Worm (Caenorhabditis elegans) whole organism, L3 larva: Measurements from ENCODE around the gene F56D5.6.

Source experiments
- ZK546.5 ChIP-seq: sonication (generic microtip); optimal IDR thresholded peaks from 2 replicates; lab custom pipeline; 2017; ENCODE audit warnings: missing biosample characterization, missing genetic modification characterization
- aly-2 ChIP-seq: fragments of 150-350 bp; optimal IDR thresholded peaks from 2 replicates; lab custom pipeline; 2014; ENCODE audit warnings: missing biosample characterization, missing genetic modification characterization
- ama-1 ChIP-seq: fragments of 150-350 bp; optimal IDR thresholded peaks from 2 replicates; lab custom pipeline; 2018
- ceh-28 ChIP-seq: fragments of 150-350 bp; optimal IDR thresholded peaks from 2 replicates; lab custom pipeline; 2014; ENCODE audit warnings: missing biosample characterization, missing genetic modification reagents, missing genetic modification characterization
- ceh-82 ChIP-seq: fragments of 150-350 bp; optimal IDR thresholded peaks from 2 replicates; lab custom pipeline; 2014; ENCODE audit warnings: missing biosample characterization, missing genetic modification characterization
- ceh-9 ChIP-seq: sonication (generic microtip); optimal IDR thresholded peaks from 2 replicates; lab custom pipeline; 2018; ENCODE audit warnings: missing biosample characterization, missing genetic modification characterization
- egl-27 ChIP-seq: sonication (generic microtip); optimal IDR thresholded peaks from 4 replicates; lab custom pipeline; 2017; ENCODE audit warnings: missing biosample characterization, missing genetic modification reagents, missing genetic modification characterization
- egl-5 ChIP-seq: fragments of 150-350 bp; optimal IDR thresholded peaks from 2 replicates; lab custom pipeline; 2017; ENCODE audit warnings: missing biosample characterization, missing genetic modification reagents, missing genetic modification characterization, inconsistent platforms
- elt-2 ChIP-seq: sonication (generic microtip); optimal IDR thresholded peaks from 2 replicates; lab custom pipeline; 2016; ENCODE audit warnings: missing genetic modification reagents, mild to moderate bottlenecking, missing genetic modification characterization, missing compliant biosample characterization
- elt-3 ChIP-seq, 3 experiments: fragments of 150-350 bp in 1 of 3; sonication (generic microtip) in 2 of 3; optimal IDR thresholded peaks; 2 replicates in 2 of 3; 4 replicates in 1 of 3; lab custom pipeline; 2014 to 2017; ENCODE audit warnings: missing biosample characterization in 3 of 3, missing genetic modification characterization in 3 of 3
- eor-1 ChIP-seq, 2 experiments: fragments of 150-350 bp; optimal IDR thresholded peaks; 2 replicates each; lab custom pipeline; 2014 to 2018; ENCODE audit warnings: missing biosample characterization in 2 of 2, missing genetic modification characterization in 2 of 2
- fkh-10 ChIP-seq: sonication (generic microtip); optimal IDR thresholded peaks from 2 replicates; lab custom pipeline; 2017; ENCODE audit warnings: missing biosample characterization, missing genetic modification reagents, missing genetic modification characterization
- fkh-2 ChIP-seq: fragments of 150-350 bp; optimal IDR thresholded peaks from 2 replicates; lab custom pipeline; 2014; ENCODE audit warnings: missing biosample characterization, missing genetic modification reagents, missing genetic modification characterization
- fos-1 ChIP-seq: fragments of 150-350 bp; optimal IDR thresholded peaks from 2 replicates; lab custom pipeline; 2014; ENCODE audit warnings: missing biosample characterization, missing genetic modification characterization
- hmg-11 ChIP-seq: sonication (generic microtip); optimal IDR thresholded peaks from 2 replicates; lab custom pipeline; 2016; ENCODE audit warnings: missing genetic modification characterization, missing compliant biosample characterization
- lin-39 ChIP-seq: fragments of 150-350 bp; optimal IDR thresholded peaks from 2 replicates; lab custom pipeline; 2018; ENCODE audit warnings: missing biosample characterization, missing genetic modification reagents, missing genetic modification characterization
- lsy-12 ChIP-seq: sonication (generic microtip); optimal IDR thresholded peaks from 2 replicates; lab custom pipeline; 2016; ENCODE audit warnings: mild to moderate bottlenecking, missing genetic modification characterization, missing compliant biosample characterization
- mdl-1 ChIP-seq: fragments of 150-350 bp; optimal IDR thresholded peaks from 2 replicates; lab custom pipeline; 2014; ENCODE audit warnings: missing biosample characterization, missing genetic modification characterization
- mml-1 ChIP-seq: fragments of 150-350 bp; sonication (generic microtip); optimal IDR thresholded peaks from 3 replicates; lab custom pipeline; 2014; ENCODE audit warnings: missing biosample characterization, missing genetic modification characterization
- nfya-1 ChIP-seq: sonication (generic microtip); optimal IDR thresholded peaks from 2 replicates; lab custom pipeline; 2017; ENCODE audit warnings: missing genetic modification characterization, mild to moderate bottlenecking, missing compliant biosample characterization, antibody characterized with exemption, moderate library complexity; ENCODE audit not compliant: insufficient read depth
- nhr-11 ChIP-seq: fragments of 150-350 bp; optimal IDR thresholded peaks from 2 replicates; lab custom pipeline; 2014; ENCODE audit warnings: missing biosample characterization, missing genetic modification characterization
- nhr-12 ChIP-seq: fragments of 150-350 bp; optimal IDR thresholded peaks from 2 replicates; lab custom pipeline; 2014; ENCODE audit warnings: missing biosample characterization, missing genetic modification characterization
- nhr-23 ChIP-seq: fragments of 150-350 bp; optimal IDR thresholded peaks from 2 replicates; lab custom pipeline; 2014; ENCODE audit warnings: missing biosample characterization, missing genetic modification reagents, missing genetic modification characterization
- nhr-237 ChIP-seq: fragments of 150-350 bp; optimal IDR thresholded peaks from 2 replicates; lab custom pipeline; 2014; ENCODE audit warnings: missing biosample characterization, missing genetic modification characterization
- nhr-25 ChIP-seq: sonication (generic microtip); optimal IDR thresholded peaks from 2 replicates; lab custom pipeline; 2017; ENCODE audit warnings: missing biosample characterization, missing genetic modification characterization
- nhr-28 ChIP-seq: fragments of 150-350 bp; optimal IDR thresholded peaks from 2 replicates; lab custom pipeline; 2014; ENCODE audit warnings: missing biosample characterization, missing genetic modification characterization
- nhr-76 ChIP-seq: fragments of 150-350 bp; sonication (generic microtip); optimal IDR thresholded peaks from 5 replicates; lab custom pipeline; 2014; ENCODE audit warnings: missing biosample characterization, missing genetic modification characterization
- nhr-77 ChIP-seq: fragments of 150-350 bp; optimal IDR thresholded peaks from 2 replicates; lab custom pipeline; 2014; ENCODE audit warnings: missing biosample characterization, missing genetic modification characterization
- pqm-1 ChIP-seq: fragments of 150-350 bp; optimal IDR thresholded peaks from 2 replicates; lab custom pipeline; 2017; ENCODE audit warnings: missing biosample characterization, missing genetic modification characterization, inconsistent platforms
- sea-2 ChIP-seq: fragments of 150-350 bp; sonication (generic microtip); optimal IDR thresholded peaks from 4 replicates; lab custom pipeline; 2014; ENCODE audit warnings: missing biosample characterization, missing genetic modification reagents, missing genetic modification characterization
- skn-1 ChIP-seq: fragments of 150-350 bp; optimal IDR thresholded peaks from 2 replicates; lab custom pipeline; 2014; ENCODE audit warnings: missing biosample characterization, missing genetic modification characterization
- snpc-4 ChIP-seq: fragments of 150-350 bp; optimal IDR thresholded peaks from 2 replicates; lab custom pipeline; 2014; ENCODE audit warnings: missing biosample characterization, missing genetic modification characterization
- tbx-2 ChIP-seq: sonication (generic microtip); optimal IDR thresholded peaks from 2 replicates; lab custom pipeline; 2016; ENCODE audit warnings: mild to moderate bottlenecking, missing genetic modification characterization, missing compliant biosample characterization
- unc-39 ChIP-seq: sonication (generic microtip); optimal IDR thresholded peaks from 4 replicates; lab custom pipeline; 2017; ENCODE audit warnings: missing biosample characterization, missing genetic modification characterization
- ztf-11 ChIP-seq: fragments of 150-350 bp; optimal IDR thresholded peaks from 2 replicates; lab custom pipeline; 2014; ENCODE audit warnings: missing biosample characterization, missing genetic modification characterization
- ztf-4 ChIP-seq: fragments of 150-350 bp; optimal IDR thresholded peaks from 2 replicates; lab custom pipeline; 2014; ENCODE audit warnings: missing biosample characterization, missing genetic modification characterization

Gene F56D5.6

ce11 chrIV:9408004-9408403, 6.3 kb downstream of the F56D5.6 start, which contains the start of gene F56D5.5:
F56D5.5 (minus strand) TSS chrIV:9408104.
- TF ChIP-seq nhr-28 (tag; lab: Kevin White, UChicago) = no peak
- TF ChIP-seq ztf-11 (tag; lab: Kevin White, UChicago) = no peak
- TF ChIP-seq sea-2 (GFP tag; lab: Kevin White, UChicago) = no peak
- no peak for TF ChIP-seq nhr-76 (tag; lab: Kevin White, UChicago)
- TF ChIP-seq lin-39 = no peak
- TF ChIP-seq fkh-10 (GFP tag; lab: Kevin White, UChicago) = no peak
- no peak for TF ChIP-seq eor-1 (tag; optimal IDR thresholded peaks at IDR 0.05; lab: Kevin White, UChicago)
- no peak for TF ChIP-seq hmg-11 (tag; lab: Kevin White, UChicago)
- no peak for TF ChIP-seq nfya-1
- TF ChIP-seq ceh-28 (tag; lab: Kevin White, UChicago) = no peak
- no peak for TF ChIP-seq ztf-4 (tag; lab: Kevin White, UChicago)
- TF ChIP-seq nhr-12 = no peak
- no peak for TF ChIP-seq mdl-1 (tag; lab: Kevin White, UChicago)
- TF ChIP-seq pqm-1 (tag; lab: Kevin White, UChicago) = no peak

DNA sequence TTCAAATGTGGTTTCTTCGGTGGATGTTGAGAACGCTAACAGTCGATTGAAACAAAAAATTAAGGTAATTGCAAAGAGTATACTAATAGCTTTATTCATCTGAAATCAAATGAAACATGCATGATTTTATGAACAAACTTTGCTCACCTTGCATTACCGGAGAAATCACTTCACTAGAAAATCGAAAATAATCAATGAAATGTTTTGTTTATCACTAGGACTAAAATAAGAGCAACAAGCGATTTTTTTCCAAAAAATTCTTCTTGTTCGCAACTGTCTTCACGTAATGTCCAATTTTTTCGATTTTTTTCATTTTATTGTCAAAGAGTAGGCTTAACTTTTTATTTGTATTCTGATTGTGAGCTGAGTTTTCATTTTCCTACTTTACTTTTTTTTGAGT, 20.7 kb downstream of the F56D5.6 start, which contains the start of gene F56D5.9:
F56D5.9 (minus strand) TSS at position 101 of the 400 bp plus-strand sequence.
- TF ChIP-seq elt-3 (tag; optimal IDR thresholded peaks at IDR 0.05; lab: Kevin White, UChicago) = no peak
- TF ChIP-seq egl-5 (tag; lab: Kevin White, UChicago) = no peak
- TF ChIP-seq fkh-2 (tag; lab: Kevin White, UChicago) = no peak
- no peak for TF ChIP-seq egl-27 (tag; lab: Kevin White, UChicago)
- no peak for TF ChIP-seq mml-1
- no peak for TF ChIP-seq skn-1 (tag; lab: Kevin White, UChicago)
- no peak for TF ChIP-seq nhr-77 (tag; lab: Kevin White, UChicago)
- TF ChIP-seq mdl-1 (tag; lab: Kevin White, UChicago) = no peak
- no peak for TF ChIP-seq ceh-82 (tag; lab: Kevin White, UChicago)
- TF ChIP-seq nhr-11 (tag; lab: Kevin White, UChicago) = no peak
- TF ChIP-seq snpc-4 (tag; lab: Kevin White, UChicago) = no peak
- no peak for TF ChIP-seq ama-1 (lab: Kevin White, UChicago)
- TF ChIP-seq lin-39 = no peak
- TF ChIP-seq tbx-2 = no peak
- no peak for TF ChIP-seq sea-2 (GFP tag; lab: Kevin White, UChicago)
- no peak for TF ChIP-seq fos-1 (tag; lab: Kevin White, UChicago)
- TF ChIP-seq lsy-12 (tag; lab: Kevin White, UChicago) = no peak
- no peak for TF ChIP-seq nfya-1
- no peak for TF ChIP-seq hmg-11 (tag; lab: Kevin White, UChicago)
- TF ChIP-seq pqm-1 (tag; lab: Kevin White, UChicago) = no peak

- TF ChIP-seq lsy-12 (tag; lab: Kevin White, UChicago) (no peak), snpc-4 (tag; lab: Kevin White, UChicago) (no peak)
- TF ChIP-seq, all 47 proteins: peak for 0
Measured at ce11 chrIV:9423095-9423494, 21.4 kb downstream of the F56D5.6 start, which contains the start of gene srxa-2. srxa-2 (plus strand) TSS chrIV:9423395.

DNA sequence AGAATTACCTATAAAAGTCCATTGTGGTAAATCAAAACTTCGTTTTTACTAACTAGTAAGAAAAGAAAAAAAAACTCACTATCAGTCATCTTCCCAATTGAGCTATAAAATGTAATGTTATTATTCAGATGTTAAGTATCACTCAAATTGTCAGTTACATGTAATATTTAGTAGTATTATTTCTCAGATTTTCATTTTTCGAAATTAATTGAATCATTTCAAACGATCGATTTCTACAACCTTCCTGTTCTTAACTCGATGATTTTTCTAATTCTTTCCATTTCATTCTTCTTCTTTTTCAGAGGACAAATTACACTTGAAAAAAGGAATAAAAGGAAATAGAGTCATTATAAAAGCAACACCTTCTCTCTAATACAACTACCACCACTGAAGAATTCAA, 26.2 kb downstream of the F56D5.6 start, which contains the start of gene F59B8.1:
F59B8.1 (plus strand) TSS at position 301 of the 400 bp plus-strand sequence.
- TF ChIP-seq nhr-25 (tag; lab: Kevin White, UChicago) = no peak
- TF ChIP-seq fos-1 (tag; lab: Kevin White, UChicago) = no peak
- no peak for TF ChIP-seq ceh-9 (tag; lab: Kevin White, UChicago)
- no peak for TF ChIP-seq aly-2 (tag; lab: Kevin White, UChicago)
- TF ChIP-seq ama-1 (lab: Kevin White, UChicago) = no peak
- TF ChIP-seq sea-2 (GFP tag; lab: Kevin White, UChicago) = no peak
- TF ChIP-seq nhr-23 (tag; lab: Kevin White, UChicago) = no peak
- TF ChIP-seq elt-3 (tag; optimal IDR thresholded peaks at IDR 0.05; lab: Kevin White, UChicago) = no peak
- TF ChIP-seq nhr-237 = no peak
- no peak for TF ChIP-seq unc-39 (tag; lab: Kevin White, UChicago)
- TF ChIP-seq ZK546.5 (tag; lab: Kevin White, UChicago) = no peak

- TF ChIP-seq elt-3 (tag; optimal IDR thresholded peaks at IDR 0.05; lab: Kevin White, UChicago) (no peak), sea-2 (GFP tag; lab: Kevin White, UChicago) (no peak), elt-2 (tag; lab: Kevin White, UChicago) (no peak), egl-27 (tag; lab: Kevin White, UChicago) (no peak), nhr-76 (tag; lab: Kevin White, UChicago) (no peak), ama-1 (lab: Kevin White, UChicago) (no peak), skn-1 (tag; lab: Kevin White, UChicago) (no peak), nhr-12 (no peak)
Measured at ce11 chrIV:9432327-9432726, 30.6 kb downstream of the F56D5.6 start.
